Fruit fly (Drosophila melanogaster) whole organism, adult: ENCODE results near the gene POLDIP2.
A peak's percentile ranks its signal among the peaks of the same experiment; 100 is the strongest.

Experiments
- CG11617 ChIP-seq: fragments of 200-800 bp; sonication (Bioruptor generic); optimal IDR thresholded peaks from 2 replicates; lab custom pipeline; 2017; ENCODE audit warnings: mild to moderate bottlenecking, missing biosample characterization, missing genetic modification reagents, missing genetic modification characterization
- CG12768 ChIP-seq: fragments of 200-800 bp; sonication (Bioruptor generic); optimal IDR thresholded peaks from 2 replicates; lab custom pipeline; 2017; ENCODE audit warnings: missing biosample characterization, missing genetic modification characterization, mild to moderate bottlenecking, moderate library complexity, missing genetic modification reagents
- CG14711 ChIP-seq: fragments of 200-800 bp; sonication (Bioruptor generic); optimal IDR thresholded peaks from 2 replicates; lab custom pipeline; 2018; ENCODE audit warnings: missing biosample characterization, mild to moderate bottlenecking, missing genetic modification characterization, moderate library complexity
- CG1620 ChIP-seq: fragments of 200-800 bp; sonication (Bioruptor generic); optimal IDR thresholded peaks from 2 replicates; lab custom pipeline; 2016; ENCODE audit warnings: missing biosample characterization, missing genetic modification characterization
- CG33017 ChIP-seq: fragments of 200-800 bp; sonication (Bioruptor generic); optimal IDR thresholded peaks from 2 replicates; lab custom pipeline; 2018; ENCODE audit warnings: missing biosample characterization, mild to moderate bottlenecking, missing genetic modification characterization, moderate library complexity
- CG5204 ChIP-seq: fragments of 200-800 bp; sonication (Bioruptor generic); optimal IDR thresholded peaks from 2 replicates; lab custom pipeline; 2016; ENCODE audit warnings: missing biosample characterization, missing genetic modification characterization
- CG7045 ChIP-seq: fragments of 200-800 bp; sonication (Bioruptor generic); optimal IDR thresholded peaks from 2 replicates; lab custom pipeline; 2017; ENCODE audit warnings: missing biosample characterization, mild to moderate bottlenecking, missing genetic modification characterization
- CG7101 ChIP-seq: fragments of 200-800 bp; sonication (Bioruptor generic); optimal IDR thresholded peaks from 2 replicates; lab custom pipeline; 2018; ENCODE audit warnings: missing biosample characterization, mild to moderate bottlenecking, missing genetic modification characterization, moderate library complexity
- Clk ChIP-seq: fragments of 200-800 bp; sonication (Bioruptor generic); optimal IDR thresholded peaks from 2 replicates; lab custom pipeline; 2017; ENCODE audit warnings: missing biosample characterization, missing genetic modification characterization
- Crg-1 ChIP-seq: fragments of 200-800 bp; sonication (Bioruptor generic); optimal IDR thresholded peaks from 2 replicates; lab custom pipeline; 2016; ENCODE audit warnings: missing biosample characterization, missing genetic modification characterization
- Hr96 ChIP-seq: fragments of 200-800 bp; sonication (Bioruptor generic); optimal IDR thresholded peaks from 2 replicates; lab custom pipeline; 2016; ENCODE audit warnings: missing biosample characterization, missing genetic modification characterization
- Mnt ChIP-seq: fragments of 200-800 bp; sonication (Bioruptor generic); optimal IDR thresholded peaks from 2 replicates; lab custom pipeline; 2016; ENCODE audit warnings: missing biosample characterization, mild to moderate bottlenecking, missing genetic modification characterization
- bab1 ChIP-seq: fragments of 200-800 bp; sonication (Bioruptor generic); optimal IDR thresholded peaks from 3 replicates; lab custom pipeline; 2019; ENCODE audit warnings: missing biosample characterization, mild to moderate bottlenecking, missing genetic modification characterization, moderate library complexity
- cic ChIP-seq: fragments of 200-800 bp; sonication (Bioruptor generic); optimal IDR thresholded peaks from 2 replicates; lab custom pipeline; 2017; ENCODE audit warnings: missing biosample characterization, mild to moderate bottlenecking, missing genetic modification characterization, moderate library complexity
- cnc ChIP-seq, 2 experiments: fragments of >200 bp; optimal IDR thresholded peaks; 2 replicates each; lab custom pipeline; 2017
- kay ChIP-seq: fragments of 200-800 bp; sonication (Bioruptor generic); peaks from one replicate; lab custom pipeline; 2016; ENCODE audit warnings: missing biosample characterization, missing genetic modification characterization, borderline replicate concordance
- ovo ChIP-seq: fragments of 200-800 bp; sonication (Bioruptor generic); optimal IDR thresholded peaks from 2 replicates; lab custom pipeline; 2016; ENCODE audit warnings: missing biosample characterization, missing genetic modification characterization
- pad ChIP-seq: fragments of 200-800 bp; sonication (Bioruptor generic); optimal IDR thresholded peaks from 3 replicates; lab custom pipeline; 2017; ENCODE audit warnings: missing biosample characterization, missing genetic modification characterization, mild to moderate bottlenecking, moderate library complexity, missing genetic modification reagents
- tj ChIP-seq: fragments of 200-800 bp; sonication (Bioruptor generic); optimal IDR thresholded peaks from 3 replicates; lab custom pipeline; 2017; ENCODE audit warnings: missing biosample characterization, mild to moderate bottlenecking, missing genetic modification characterization, moderate library complexity
- toe ChIP-seq: fragments of 200-800 bp; sonication (Bioruptor generic); optimal IDR thresholded peaks from 2 replicates; lab custom pipeline; 2016; ENCODE audit warnings: missing biosample characterization, missing genetic modification characterization

The POLDIP2 gene

DNA sequence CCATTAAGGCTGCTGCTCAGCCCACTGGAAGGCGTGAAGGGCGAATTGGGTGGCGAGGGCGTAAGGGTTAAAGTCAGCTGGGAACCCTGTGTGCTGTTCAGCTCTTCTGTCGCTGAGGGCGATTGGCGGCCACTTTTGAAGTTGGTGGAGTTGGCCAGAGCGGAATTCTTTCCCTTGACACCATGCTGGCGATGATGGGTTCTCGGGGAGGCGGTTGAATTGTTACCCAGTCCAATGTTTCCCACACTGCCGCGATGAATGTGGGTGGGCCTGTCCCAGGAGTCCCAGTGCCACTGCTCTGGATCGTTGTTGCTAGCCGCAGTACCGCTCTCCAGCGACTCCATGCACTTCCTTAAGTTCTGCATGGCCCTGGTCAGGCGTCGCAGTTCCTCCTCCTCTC lies 15.2 kb downstream of the POLDIP2 start:
- no peak for TF ChIP-seq CG5204 (GFP tag; lab: Kevin White, UChicago)
- TF ChIP-seq bab1 (GFP tag; lab: Kevin White, UChicago) = no peak
- TF ChIP-seq CG7045 (GFP tag; lab: Kevin White, UChicago) = no peak
- no peak for TF ChIP-seq ovo (GFP tag; lab: Kevin White, UChicago)
- TF ChIP-seq CG11617 (GFP tag; lab: Kevin White, UChicago) = no peak
- TF ChIP-seq Crg-1 (GFP tag; lab: Kevin White, UChicago) = no peak
- TF ChIP-seq kay (GFP tag; lab: Kevin White, UChicago) = no peak
- no peak for TF ChIP-seq CG12768 (GFP tag; lab: Kevin White, UChicago)
- no peak for TF ChIP-seq CG14711 (tag; lab: Kevin White, UChicago)
- TF ChIP-seq tj (GFP tag; lab: Kevin White, UChicago) = no peak
- no peak for TF ChIP-seq Hr96 (GFP tag; lab: Kevin White, UChicago)
- TF ChIP-seq cic (GFP tag; lab: Kevin White, UChicago) = no peak
- no peak for TF ChIP-seq CG7101 (tag; lab: Kevin White, UChicago)
- TF ChIP-seq Clk (GFP tag; lab: Kevin White, UChicago) = no peak
- no peak for TF ChIP-seq CG1620
- no peak for TF ChIP-seq pad (GFP tag; lab: Kevin White, UChicago)
- no peak for TF ChIP-seq Mnt
- TF ChIP-seq toe = no peak
- no peak for TF ChIP-seq CG33017 (tag; lab: Kevin White, UChicago)
- no peak for TF ChIP-seq cnc (optimal IDR thresholded peaks at IDR 0.05; lab: Kevin White, UChicago)

- TF ChIP-seq bab1 (GFP tag; lab: Kevin White, UChicago) = peak; percentile 31
- TF ChIP-seq CG33017 (tag; lab: Kevin White, UChicago) = peak; percentile 56
- TF ChIP-seq CG7101 (tag; lab: Kevin White, UChicago) = peak; percentile 70
- TF ChIP-seq CG14711 (tag; lab: Kevin White, UChicago) = peak; percentile 36
- TF ChIP-seq CG11617 (GFP tag; lab: Kevin White, UChicago) = no peak
These were observed 16.0 kb downstream of the POLDIP2 start, which contains the start of gene ksr for dm6 chr3R:5483488-5484109. TSS of gene ksr (minus strand) at chr3R:5483906.

DNA sequence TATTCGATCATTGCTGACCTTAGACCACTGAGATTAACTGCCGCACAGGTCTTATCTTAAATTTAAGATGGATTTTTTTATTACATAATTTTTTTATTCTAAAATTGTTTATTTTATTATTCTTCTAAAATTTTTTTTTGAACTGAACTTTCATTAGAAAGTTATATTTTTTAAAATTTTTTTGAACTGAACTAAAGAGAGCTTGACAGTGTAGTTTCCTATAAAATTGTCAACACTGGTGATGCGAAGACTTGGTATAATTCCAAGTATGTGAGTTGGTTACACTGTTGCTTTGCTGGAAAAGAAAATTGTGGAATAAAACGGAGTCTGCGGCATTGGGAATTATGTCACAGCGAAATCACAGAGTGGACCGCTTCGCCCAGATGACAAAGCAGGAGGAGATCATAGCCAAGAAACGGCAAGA lies 17.7 kb downstream of the POLDIP2 start, which contains the start of gene CG31550:
Gene CG31550 (plus strand): TSS at position 249 of the 424 bp plus-strand sequence.
- TF ChIP-seq CG5204 (GFP tag; lab: Kevin White, UChicago) (peak; percentile 44), CG33017 (tag; lab: Kevin White, UChicago) (peak; percentile 47), CG7045 (GFP tag; lab: Kevin White, UChicago) (peak; percentile 46), pad (GFP tag; lab: Kevin White, UChicago) (peak; percentile 31), CG1620 (peak; percentile 68), CG12768 (GFP tag; lab: Kevin White, UChicago) (peak; percentile 24), cic (GFP tag; lab: Kevin White, UChicago) (no peak), CG11617 (GFP tag; lab: Kevin White, UChicago) (peak; percentile 53), kay (GFP tag; lab: Kevin White, UChicago) (no peak), tj (GFP tag; lab: Kevin White, UChicago) (peak; percentile 8), CG7101 (tag; lab: Kevin White, UChicago) (peak; percentile 70), bab1 (GFP tag; lab: Kevin White, UChicago) (peak; percentile 27), Mnt (no peak), Crg-1 (GFP tag; lab: Kevin White, UChicago) (no peak), ovo (GFP tag; lab: Kevin White, UChicago) (no peak), CG14711 (tag; lab: Kevin White, UChicago) (peak; percentile 71), Hr96 (GFP tag; lab: Kevin White, UChicago) (no peak), cnc (optimal IDR thresholded peaks at IDR 0.05; lab: Kevin White, UChicago) (no peak), toe (no peak), Clk (GFP tag; lab: Kevin White, UChicago) (no peak)

- no peak for TF ChIP-seq Hr96 (GFP tag; lab: Kevin White, UChicago)
- no peak for TF ChIP-seq tj (GFP tag; lab: Kevin White, UChicago)
- no peak for TF ChIP-seq CG11617 (GFP tag; lab: Kevin White, UChicago)
- TF ChIP-seq pad (GFP tag; lab: Kevin White, UChicago) = no peak
- no peak for TF ChIP-seq cnc (optimal IDR thresholded peaks at IDR 0.05; lab: Kevin White, UChicago)
These were observed 30.0 kb downstream of the POLDIP2 start for dm6 chr3R:5497600-5497999.

DNA sequence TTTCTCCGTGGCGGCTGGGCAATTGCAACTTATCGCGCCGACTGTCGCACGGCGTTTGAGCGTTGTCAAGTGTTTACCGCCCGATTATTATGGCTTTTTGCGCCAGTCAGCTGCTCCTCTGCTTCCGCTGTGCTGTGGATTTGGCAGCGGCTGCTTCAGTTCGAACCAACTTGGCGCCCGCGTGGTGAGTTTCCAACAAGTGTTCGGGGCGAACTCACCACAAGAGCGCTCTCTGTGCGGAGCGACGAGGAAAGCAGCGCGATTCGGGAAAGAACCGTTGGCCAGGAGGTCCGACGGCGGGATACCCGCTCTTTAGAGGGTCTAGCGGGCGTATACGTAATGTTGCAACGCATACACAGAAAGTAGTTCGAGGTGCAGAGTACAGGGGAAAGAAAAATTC lies 35.1 kb downstream of the POLDIP2 start, which contains the start of gene NKCC:
Gene NKCC (minus strand): TSS at position 57 of the 400 bp plus-strand sequence.
- TF ChIP-seq cnc (optimal IDR thresholded peaks at IDR 0.05; lab: Kevin White, UChicago) (no peak), CG1620 (no peak), Clk (GFP tag; lab: Kevin White, UChicago) (no peak), CG7101 (tag; lab: Kevin White, UChicago) (no peak), pad (GFP tag; lab: Kevin White, UChicago) (no peak), kay (GFP tag; lab: Kevin White, UChicago) (no peak), ovo (GFP tag; lab: Kevin White, UChicago) (no peak), Mnt (no peak), Crg-1 (GFP tag; lab: Kevin White, UChicago) (no peak), CG33017 (tag; lab: Kevin White, UChicago) (no peak), CG5204 (GFP tag; lab: Kevin White, UChicago) (no peak), CG7045 (GFP tag; lab: Kevin White, UChicago) (no peak), CG11617 (GFP tag; lab: Kevin White, UChicago) (no peak), bab1 (GFP tag; lab: Kevin White, UChicago) (no peak), toe (no peak), cic (GFP tag; lab: Kevin White, UChicago) (no peak), CG14711 (tag; lab: Kevin White, UChicago) (no peak), CG12768 (GFP tag; lab: Kevin White, UChicago) (no peak), tj (GFP tag; lab: Kevin White, UChicago) (no peak), Hr96 (GFP tag; lab: Kevin White, UChicago) (no peak)
